Fruit fly (Drosophila melanogaster) whole organism, embryonic: ENCODE measurements around the gene CG9372.

Source experiments
- Ada2b ChIP-seq: fragments of 200-800 bp; sonication (Bioruptor generic); IDR thresholded peaks from 2 replicates; pipeline ENCODE4 v1.3.6; 2022; ENCODE audit warnings: missing biosample characterization, missing genetic modification characterization
- BEAF-32 ChIP-seq: fragments of 200-800 bp; sonication (Bioruptor generic); optimal IDR thresholded peaks from 3 replicates; lab custom pipeline; 2017; ENCODE audit warnings: missing biosample characterization, missing genetic modification characterization, mild to moderate bottlenecking, moderate library complexity, missing genetic modification reagents
- CG11085 ChIP-seq: fragments of 200-800 bp; sonication (Bioruptor generic); IDR thresholded peaks from 2 replicates; pipeline ENCODE4 v1.3.6; 2022; ENCODE audit warnings: missing biosample characterization, missing genetic modification characterization
- CG11398 ChIP-seq: fragments of 200-800 bp; sonication (Bioruptor generic); optimal IDR thresholded peaks from 2 replicates; lab custom pipeline; 2016; ENCODE audit warnings: missing biosample characterization, missing genetic modification characterization
- CG11723 ChIP-seq: fragments of 200-800 bp; sonication (Bioruptor generic); optimal IDR thresholded peaks from 2 replicates; lab custom pipeline; 2017; ENCODE audit warnings: missing biosample characterization, mild to moderate bottlenecking, missing genetic modification characterization
- CG12219 ChIP-seq: fragments of 200-800 bp; sonication (Bioruptor generic); optimal IDR thresholded peaks from 3 replicates; lab custom pipeline; 2018; ENCODE audit warnings: missing biosample characterization, mild to moderate bottlenecking, missing genetic modification characterization
- CG15514 ChIP-seq: fragments of 200-800 bp; sonication (Bioruptor generic); optimal IDR thresholded peaks from 3 replicates; lab custom pipeline; 2017; ENCODE audit warnings: missing biosample characterization, missing genetic modification characterization, mild to moderate bottlenecking, moderate library complexity, missing genetic modification reagents
- CG1602 ChIP-seq: fragments of 200-800 bp; sonication (Bioruptor generic); optimal IDR thresholded peaks from 3 replicates; lab custom pipeline; 2016; ENCODE audit warnings: missing biosample characterization, missing genetic modification characterization
- CG17359 ChIP-seq: fragments of 200-800 bp; sonication (Bioruptor generic); optimal IDR thresholded peaks from 3 replicates; lab custom pipeline; 2018; ENCODE audit warnings: missing biosample characterization, mild to moderate bottlenecking, missing genetic modification characterization, moderate library complexity
- CG17829 ChIP-seq: fragments of 200-800 bp; optimal IDR thresholded peaks from 2 replicates; lab custom pipeline; 2019; ENCODE audit warnings: missing biosample characterization, mild to moderate bottlenecking, missing genetic modification characterization, moderate library complexity
- CG1832 ChIP-seq: fragments of 200-800 bp; sonication (Bioruptor generic); optimal IDR thresholded peaks from 2 replicates; lab custom pipeline; 2017; ENCODE audit warnings: missing biosample characterization, mild to moderate bottlenecking, missing genetic modification characterization, inconsistent platforms
- CG3281 ChIP-seq: fragments of 200-800 bp; sonication (Bioruptor generic); optimal IDR thresholded peaks from 3 replicates; lab custom pipeline; 2017; ENCODE audit warnings: missing biosample characterization, mild to moderate bottlenecking, missing genetic modification characterization
- CG4282 ChIP-seq: fragments of 200-800 bp; sonication (Bioruptor generic); optimal IDR thresholded peaks from 2 replicates; lab custom pipeline; 2016; ENCODE audit warnings: missing biosample characterization, missing genetic modification characterization
- CG4360 ChIP-seq: fragments of 200-800 bp; sonication (Bioruptor generic); IDR thresholded peaks from 2 replicates; pipeline ENCODE4 v1.3.6; 2022; ENCODE audit warnings: missing biosample characterization, missing genetic modification characterization
- CG6765 ChIP-seq: fragments of 200-800 bp; sonication (Bioruptor generic); optimal IDR thresholded peaks from 3 replicates; lab custom pipeline; 2017; ENCODE audit warnings: missing biosample characterization, mild to moderate bottlenecking, missing genetic modification characterization
- CG7372 ChIP-seq: fragments of 200-800 bp; sonication (Bioruptor generic); IDR thresholded peaks from 2 replicates; pipeline ENCODE4 v1.3.6; 2022; ENCODE audit warnings: missing biosample characterization, missing genetic modification characterization
- D19A ChIP-seq: fragments of 200-800 bp; optimal IDR thresholded peaks from 3 replicates; lab custom pipeline; 2019; ENCODE audit warnings: missing biosample characterization, mild to moderate bottlenecking, missing genetic modification characterization, moderate library complexity
- D19B ChIP-seq: fragments of 200-800 bp; sonication (Bioruptor generic); optimal IDR thresholded peaks from 2 replicates; lab custom pipeline; 2017; ENCODE audit warnings: missing biosample characterization, mild to moderate bottlenecking, missing genetic modification characterization
- Dll ChIP-seq: fragments of 200-800 bp; sonication (Bioruptor generic); IDR thresholded peaks from 4 replicates; pipeline ENCODE4 v1.3.6; 2022; ENCODE audit warnings: missing biosample characterization, missing genetic modification characterization; ENCODE audit not compliant: partially characterized antibody
- E2f1 ChIP-seq: fragments of 200-800 bp; sonication (Bioruptor generic); IDR thresholded peaks from 2 replicates; pipeline ENCODE4 v1.3.6; 2022; ENCODE audit warnings: missing biosample characterization, missing genetic modification characterization
- Ets97D ChIP-seq: fragments of 200-800 bp; sonication (Bioruptor generic); optimal IDR thresholded peaks from 3 replicates; lab custom pipeline; 2016; ENCODE audit warnings: missing biosample characterization, missing genetic modification characterization
- H2.0 ChIP-seq: fragments of 200-800 bp; sonication (Bioruptor generic); IDR thresholded peaks from 2 replicates; pipeline ENCODE4 v1.3.6; 2022; ENCODE audit warnings: missing biosample characterization, missing genetic modification characterization
- Hmx ChIP-seq: fragments of 200-800 bp; sonication (Bioruptor generic); optimal IDR thresholded peaks from 2 replicates; lab custom pipeline; 2016; ENCODE audit warnings: missing biosample characterization, missing genetic modification characterization
- Hr51 ChIP-seq, 2 experiments: fragments of 200-800 bp; sonication (Bioruptor generic); optimal IDR thresholded peaks; 2 replicates in 1 of 2; 3 replicates in 1 of 2; lab custom pipeline; 2016 to 2018; ENCODE audit warnings: missing biosample characterization in 2 of 2, missing genetic modification characterization in 2 of 2, mild to moderate bottlenecking in 1 of 2, moderate library complexity in 1 of 2
- Mrtf ChIP-seq: fragments of 200-800 bp; sonication (Bioruptor generic); IDR thresholded peaks from 3 replicates; pipeline ENCODE4 v1.3.6; 2022; ENCODE audit warnings: missing biosample characterization, missing genetic modification characterization
- Myb ChIP-seq: fragments of 200-800 bp; sonication (Bioruptor generic); optimal IDR thresholded peaks from 2 replicates; lab custom pipeline; 2016; ENCODE audit warnings: missing biosample characterization, missing genetic modification characterization
- PHDP ChIP-seq: fragments of 200-800 bp; sonication (Bioruptor generic); optimal IDR thresholded peaks from 3 replicates; lab custom pipeline; 2018; ENCODE audit warnings: missing biosample characterization, mild to moderate bottlenecking, missing genetic modification characterization, moderate library complexity
- Poxn ChIP-seq: fragments of 200-800 bp; sonication (Bioruptor generic); IDR thresholded peaks from 2 replicates; pipeline ENCODE4 v1.3.6; 2022; ENCODE audit warnings: missing biosample characterization, missing genetic modification characterization
- Rfx ChIP-seq: fragments of 200-800 bp; sonication (Bioruptor generic); IDR thresholded peaks from 2 replicates; pipeline ENCODE4 v1.3.6; 2022; ENCODE audit warnings: missing biosample characterization, missing genetic modification characterization
- Sox100B ChIP-seq: fragments of 200-800 bp; sonication (Bioruptor generic); optimal IDR thresholded peaks from 3 replicates; lab custom pipeline; 2018; ENCODE audit warnings: missing biosample characterization, mild to moderate bottlenecking, missing genetic modification characterization
- Stat92E ChIP-seq, 3 experiments: fragments of >200 bp in 2 of 3; fragments of 200-800 bp in 1 of 3; sonication (Bioruptor generic) in 1 of 3; optimal IDR thresholded peaks; 2 replicates each; lab custom pipeline; 2017 to 2019; ENCODE audit warnings: missing biosample characterization in 3 of 3, missing genetic modification characterization in 3 of 3, mild to moderate bottlenecking in 1 of 3, moderate library complexity in 1 of 3
- bigmax ChIP-seq: fragments of 200-800 bp; sonication (Bioruptor generic); optimal IDR thresholded peaks from 2 replicates; lab custom pipeline; 2018; ENCODE audit warnings: missing biosample characterization, mild to moderate bottlenecking, missing genetic modification characterization
- bowl ChIP-seq: fragments of 200-800 bp; sonication (Bioruptor generic); IDR thresholded peaks from 2 replicates; pipeline ENCODE4 v1.3.6; 2022; ENCODE audit warnings: missing biosample characterization, missing genetic modification characterization
- cas ChIP-seq: fragments of 200-800 bp; sonication (Bioruptor generic); IDR thresholded peaks from 2 replicates; pipeline ENCODE4 v1.3.6; 2022; ENCODE audit warnings: missing biosample characterization, missing genetic modification characterization
- ci ChIP-seq: fragments of 200-800 bp; sonication (Bioruptor generic); IDR thresholded peaks from 3 replicates; pipeline ENCODE4 v1.3.6; 2022; ENCODE audit warnings: missing biosample characterization, missing genetic modification characterization
- crc ChIP-seq: fragments of 200-800 bp; sonication (Bioruptor generic); optimal IDR thresholded peaks from 2 replicates; lab custom pipeline; 2016; ENCODE audit warnings: missing biosample characterization, missing genetic modification characterization
- da ChIP-seq: fragments of 200-800 bp; sonication (Bioruptor generic); optimal IDR thresholded peaks from 2 replicates; lab custom pipeline; 2016; ENCODE audit warnings: missing biosample characterization, missing genetic modification characterization
- dysf ChIP-seq: fragments of 200-800 bp; sonication (Bioruptor generic); IDR thresholded peaks from 3 replicates; pipeline ENCODE4 v1.3.6; 2022; ENCODE audit warnings: missing biosample characterization, missing genetic modification characterization
- her ChIP-seq: fragments of 200-800 bp; sonication (Bioruptor generic); optimal IDR thresholded peaks from 2 replicates; lab custom pipeline; 2016; ENCODE audit warnings: missing biosample characterization, missing genetic modification characterization
- lov ChIP-seq, 2 experiments: fragments of 200-800 bp in 1 of 2; fragments of >200 bp in 1 of 2; sonication (Bioruptor generic) in 1 of 2; IDR thresholded peaks in 1 of 2; optimal IDR thresholded peaks in 1 of 2; 2 replicates in 1 of 2; 3 replicates in 1 of 2; pipeline versions ENCODE4 v1.3.6 to Lab custom; 2017 to 2022; ENCODE audit warnings: missing biosample characterization in 1 of 2, missing genetic modification characterization in 1 of 2
- pzg ChIP-seq: fragments of 200-800 bp; sonication (Bioruptor generic); optimal IDR thresholded peaks from 3 replicates; lab custom pipeline; 2018; ENCODE audit warnings: missing biosample characterization, mild to moderate bottlenecking, missing genetic modification characterization, moderate library complexity
- repo ChIP-seq: fragments of 200-800 bp; sonication (Bioruptor generic); optimal IDR thresholded peaks from 2 replicates; lab custom pipeline; 2016; ENCODE audit warnings: missing biosample characterization, missing genetic modification characterization
- ro ChIP-seq: fragments of 200-800 bp; sonication (Bioruptor generic); IDR thresholded peaks from 2 replicates; pipeline ENCODE4 v1.3.6; 2022; ENCODE audit warnings: missing biosample characterization, missing genetic modification characterization
- sisA ChIP-seq: fragments of 200-800 bp; sonication (Bioruptor generic); IDR thresholded peaks from 2 replicates; pipeline ENCODE4 v1.3.6; 2022; ENCODE audit warnings: missing biosample characterization, missing genetic modification characterization
- sqz ChIP-seq: fragments of 200-800 bp; sonication (Bioruptor generic); optimal IDR thresholded peaks from 3 replicates; lab custom pipeline; 2018; ENCODE audit warnings: missing biosample characterization, mild to moderate bottlenecking, missing genetic modification characterization
- sr ChIP-seq: fragments of 200-800 bp; sonication (Bioruptor generic); IDR thresholded peaks from 3 replicates; pipeline ENCODE4 v1.3.6; 2022; ENCODE audit warnings: missing biosample characterization, missing genetic modification characterization
- tna ChIP-seq: fragments of 200-800 bp; sonication (Bioruptor generic); IDR thresholded peaks from 2 replicates; pipeline ENCODE4 v1.3.6; 2022; ENCODE audit warnings: missing biosample characterization, missing genetic modification characterization; ENCODE audit not compliant: partially characterized antibody
- trh ChIP-seq: fragments of 200-800 bp; sonication (Bioruptor generic); optimal IDR thresholded peaks from 2 replicates; lab custom pipeline; 2016; ENCODE audit warnings: missing biosample characterization, missing genetic modification characterization
- vnd ChIP-seq: fragments of 200-800 bp; sonication (Bioruptor generic); IDR thresholded peaks from 3 replicates; pipeline ENCODE4 v1.3.6; 2022; ENCODE audit warnings: missing biosample characterization, missing genetic modification characterization; ENCODE audit not compliant: partially characterized antibody

Gene CG9372

DNA sequence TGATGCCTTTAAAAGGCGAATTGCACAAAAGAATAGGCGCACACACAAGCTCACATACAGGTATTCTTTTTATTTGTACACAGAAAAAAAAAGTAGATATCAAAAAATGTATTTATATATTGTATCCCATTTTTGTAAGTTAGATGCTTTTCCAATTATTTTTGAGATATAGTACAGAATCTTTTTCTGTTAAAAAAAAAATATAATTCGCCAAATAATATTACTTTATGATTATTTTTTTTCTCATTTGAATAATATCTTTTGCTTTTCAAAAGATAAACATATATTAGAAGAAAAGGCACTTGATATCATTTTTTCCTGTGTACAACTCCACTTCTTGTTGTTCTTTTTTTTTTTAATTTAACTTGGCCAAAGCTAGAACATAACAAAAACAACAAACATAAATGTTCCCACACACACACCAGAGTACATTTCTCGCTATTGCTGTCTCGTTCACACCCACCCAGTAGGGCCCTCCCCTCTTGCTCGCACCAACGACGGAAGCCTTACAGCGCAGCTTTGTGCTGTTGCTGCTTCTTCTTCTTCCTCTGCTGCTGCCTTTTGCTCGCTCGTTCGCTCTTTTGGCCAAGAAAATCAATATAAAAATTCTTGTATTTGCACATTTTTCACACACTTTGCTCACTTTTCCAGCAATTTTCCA is 28.9 kb downstream of the CG9372 start (continued):
- TF ChIP-seq CG12219 (GFP tag; lab: Kevin White, UChicago) (no peak), CG11398 (GFP tag; lab: Kevin White, UChicago) (no peak), Hmx (no peak), CG7372 (GFP tag; lab: Robert Waterston, UW) (peak; percentile 72), D19B (GFP tag; lab: Kevin White, UChicago) (peak; percentile 62), Dll (no peak), vnd (GFP tag; lab: Robert Waterston, UW) (no peak), Sox100B (GFP tag; lab: Kevin White, UChicago) (peak; percentile 83), her (GFP tag; lab: Kevin White, UChicago) (no peak), Myb (GFP tag; lab: Kevin White, UChicago) (no peak), tna (GFP tag; lab: Robert Waterston, UW) (no peak), D19A (peak; percentile 78), PHDP (peak; percentile 87), CG6765 (peak; percentile 57), da (GFP tag; lab: Kevin White, UChicago) (no peak), CG11723 (no peak), CG17359 (peak; percentile 80), Mrtf (GFP tag; lab: Robert Waterston, UW) (peak; percentile 43; the same call in 1 of the 3 replicates), sisA (no peak; the same call in 1 of the 2 replicates), CG1832 (GFP tag; lab: Kevin White, UChicago) (peak; percentile 86), CG11085 (GFP tag; lab: Robert Waterston, UW) (peak; percentile 67; the same call in 1 of the 2 replicates), crc (GFP tag; lab: Kevin White, UChicago) (no peak), BEAF-32 (no peak), sr (no peak), cas (peak; percentile 59; the same call in 1 of the 2 replicates), CG15514 (peak; percentile 27), E2f1 (peak; percentile 84), H2.0 (GFP tag; lab: Robert Waterston, UW) (peak; percentile 8; the same call in 1 of the 2 replicates), CG17829 (tag; lab: Kevin White, UChicago) (peak; percentile 84), Stat92E (GFP tag; optimal IDR thresholded peaks at IDR 0.05; lab: Kevin White, UChicago) (no peak), lov (optimal IDR thresholded peaks at IDR 0.05; lab: Kevin White, UChicago) (no peak), lov (GFP tag; IDR thresholded peaks at IDR 0.05; lab: Robert Waterston, UW) (no peak), CG3281 (peak; percentile 77), CG1602 (GFP tag; lab: Kevin White, UChicago) (peak; percentile 47), dysf (GFP tag; lab: Robert Waterston, UW) (peak; percentile 87; the same call in 2 of the 3 replicates), bowl (GFP tag; lab: Robert Waterston, UW) (no peak), Rfx (peak; percentile 78), Ets97D (GFP tag; lab: Kevin White, UChicago) (no peak), CG4282 (GFP tag; lab: Kevin White, UChicago) (no peak), Hr51 (GFP tag; optimal IDR thresholded peaks at IDR 0.05; lab: Kevin White, UChicago) (peak in 1 of 2 experiments; percentile 77), repo (GFP tag; lab: Kevin White, UChicago) (no peak), trh (GFP tag; lab: Kevin White, UChicago) (no peak), ci (GFP tag; lab: Robert Waterston, UW) (peak; percentile 10; the same call in 1 of the 3 replicates), sqz (GFP tag; lab: Kevin White, UChicago) (no peak), bigmax (GFP tag; lab: Kevin White, UChicago) (no peak), pzg (GFP tag; lab: Kevin White, UChicago) (no peak), Ada2b (GFP tag; lab: Robert Waterston, UW) (0 out of 2 replicates have a peak, but pooled peaks have one; percentile 48), Poxn (GFP tag; lab: Robert Waterston, UW) (no peak), CG4360 (peak; percentile 48), ro (no peak)
